Fruit fly (Drosophila melanogaster) whole organism, adult: ENCODE results near the gene CG32432.

Experiments used
- CG11617 ChIP-seq: fragments of 200-800 bp; sonication (Bioruptor generic); optimal IDR thresholded peaks from 2 replicates; lab custom pipeline; 2017; ENCODE audit warnings: mild to moderate bottlenecking, missing biosample characterization, missing genetic modification reagents, missing genetic modification characterization
- CG12768 ChIP-seq: fragments of 200-800 bp; sonication (Bioruptor generic); optimal IDR thresholded peaks from 2 replicates; lab custom pipeline; 2017; ENCODE audit warnings: missing biosample characterization, missing genetic modification characterization, mild to moderate bottlenecking, moderate library complexity, missing genetic modification reagents
- CG14711 ChIP-seq: fragments of 200-800 bp; sonication (Bioruptor generic); optimal IDR thresholded peaks from 2 replicates; lab custom pipeline; 2018; ENCODE audit warnings: missing biosample characterization, mild to moderate bottlenecking, missing genetic modification characterization, moderate library complexity
- CG33017 ChIP-seq: fragments of 200-800 bp; sonication (Bioruptor generic); optimal IDR thresholded peaks from 2 replicates; lab custom pipeline; 2018; ENCODE audit warnings: missing biosample characterization, mild to moderate bottlenecking, missing genetic modification characterization, moderate library complexity
- CG5204 ChIP-seq: fragments of 200-800 bp; sonication (Bioruptor generic); optimal IDR thresholded peaks from 2 replicates; lab custom pipeline; 2016; ENCODE audit warnings: missing biosample characterization, missing genetic modification characterization
- CG7045 ChIP-seq: fragments of 200-800 bp; sonication (Bioruptor generic); optimal IDR thresholded peaks from 2 replicates; lab custom pipeline; 2017; ENCODE audit warnings: missing biosample characterization, mild to moderate bottlenecking, missing genetic modification characterization
- Mnt ChIP-seq: fragments of 200-800 bp; sonication (Bioruptor generic); optimal IDR thresholded peaks from 2 replicates; lab custom pipeline; 2016; ENCODE audit warnings: missing biosample characterization, mild to moderate bottlenecking, missing genetic modification characterization
- bab1 ChIP-seq: fragments of 200-800 bp; sonication (Bioruptor generic); optimal IDR thresholded peaks from 3 replicates; lab custom pipeline; 2019; ENCODE audit warnings: missing biosample characterization, mild to moderate bottlenecking, missing genetic modification characterization, moderate library complexity
- cnc ChIP-seq, 2 experiments: fragments of >200 bp; optimal IDR thresholded peaks; 2 replicates each; lab custom pipeline; 2017
- kay ChIP-seq: fragments of 200-800 bp; sonication (Bioruptor generic); peaks from one replicate; lab custom pipeline; 2016; ENCODE audit warnings: missing biosample characterization, missing genetic modification characterization, borderline replicate concordance
- pad ChIP-seq: fragments of 200-800 bp; sonication (Bioruptor generic); optimal IDR thresholded peaks from 3 replicates; lab custom pipeline; 2017; ENCODE audit warnings: missing biosample characterization, missing genetic modification characterization, mild to moderate bottlenecking, moderate library complexity, missing genetic modification reagents
- tj ChIP-seq: fragments of 200-800 bp; sonication (Bioruptor generic); optimal IDR thresholded peaks from 3 replicates; lab custom pipeline; 2017; ENCODE audit warnings: missing biosample characterization, mild to moderate bottlenecking, missing genetic modification characterization, moderate library complexity
- toe ChIP-seq: fragments of 200-800 bp; sonication (Bioruptor generic); optimal IDR thresholded peaks from 2 replicates; lab custom pipeline; 2016; ENCODE audit warnings: missing biosample characterization, missing genetic modification characterization

- TF ChIP-seq CG5204 (no peak), CG12768 (GFP tag; lab: Kevin White, UChicago) (no peak), CG7045 (no peak), pad (no peak), CG11617 (no peak), kay (no peak), tj (GFP tag; lab: Kevin White, UChicago) (no peak), cnc (optimal IDR thresholded peaks at IDR 0.05; lab: Kevin White, UChicago) (no peak), toe (GFP tag; lab: Kevin White, UChicago) (no peak), Mnt (no peak), CG33017 (tag; lab: Kevin White, UChicago) (no peak), CG14711 (tag; lab: Kevin White, UChicago) (no peak), bab1 (GFP tag; lab: Kevin White, UChicago) (no peak)
Measured at dm6 chr3L:20900996-20901395, 16.0 kb upstream of the CG32432 start.
